Fruit fly (Drosophila melanogaster) whole organism: Measurements from ENCODE around the gene CG10973.

Source experiments
- CG8478 ChIP-seq: fragments of >200 bp; optimal IDR thresholded peaks from 2 replicates; lab custom pipeline; 2018; ENCODE audit warnings: inconsistent platforms
- Dll ChIP-seq: fragments of >200 bp; optimal IDR thresholded peaks from 2 replicates; lab custom pipeline; 2017
- EcR ChIP-seq, 2 experiments: fragments of >200 bp; optimal IDR thresholded peaks; 2 replicates each; lab custom pipeline; 2017; ENCODE audit warnings: missing biosample characterization in 2 of 2, missing genetic modification characterization in 2 of 2, missing genetic modification reagents in 2 of 2
- pan ChIP-seq: fragments of >200 bp; optimal IDR thresholded peaks from 2 replicates; lab custom pipeline; 2017
- psq ChIP-seq: fragments of >200 bp; optimal IDR thresholded peaks from 2 replicates; lab custom pipeline; 2017
- usp ChIP-seq: fragments of >200 bp; optimal IDR thresholded peaks from 2 replicates; lab custom pipeline; 2017; ENCODE audit warnings: missing biosample characterization, missing genetic modification characterization, mixed read lengths

The CG10973 gene

dm6 chr3L:12714588-12715196 lies 39.9 kb downstream of the CG10973 start:
- no peak for TF ChIP-seq pan (lab: Kevin White, UChicago)
- no peak for TF ChIP-seq EcR (GFP tag; optimal IDR thresholded peaks at IDR 0.05; lab: Kevin White, UChicago)
- no peak for TF ChIP-seq psq
- TF ChIP-seq Dll = no peak
- no peak for TF ChIP-seq usp
- TF ChIP-seq CG8478 (lab: Kevin White, UChicago) = no peak

- no peak for TF ChIP-seq usp
- TF ChIP-seq Dll = no peak
- TF ChIP-seq pan (lab: Kevin White, UChicago) = no peak
- no peak for TF ChIP-seq CG8478 (lab: Kevin White, UChicago)
- TF ChIP-seq psq = no peak
- TF ChIP-seq EcR (GFP tag; optimal IDR thresholded peaks at IDR 0.05; lab: Kevin White, UChicago) = no peak
Observed at dm6 chr3L:12711418-12711817, 43.2 kb downstream of the CG10973 start.

dm6 chr3L:12706456-12706855 lies 48.1 kb downstream of the CG10973 start:
- TF ChIP-seq CG8478 (lab: Kevin White, UChicago) (no peak), Dll (no peak), psq (no peak), usp (no peak), pan (lab: Kevin White, UChicago) (no peak), EcR (GFP tag; optimal IDR thresholded peaks at IDR 0.05; lab: Kevin White, UChicago) (no peak)

dm6 chr3L:12705377-12705776 lies 49.2 kb downstream of the CG10973 start:
- no peak for TF ChIP-seq usp
- TF ChIP-seq EcR (GFP tag; optimal IDR thresholded peaks at IDR 0.05; lab: Kevin White, UChicago) = no peak
- no peak for TF ChIP-seq Dll
- TF ChIP-seq CG8478 (lab: Kevin White, UChicago) = no peak
- no peak for TF ChIP-seq psq
- no peak for TF ChIP-seq pan (lab: Kevin White, UChicago)

- TF ChIP-seq psq (no peak), CG8478 (lab: Kevin White, UChicago) (no peak), Dll (no peak), pan (lab: Kevin White, UChicago) (no peak), usp (no peak), EcR (GFP tag; optimal IDR thresholded peaks at IDR 0.05; lab: Kevin White, UChicago) (no peak)
Observed at dm6 chr3L:12704335-12704734, 50.2 kb downstream of the CG10973 start.

dm6 chr3L:12703451-12704020 lies 51.0 kb downstream of the CG10973 start:
- TF ChIP-seq EcR (GFP tag; optimal IDR thresholded peaks at IDR 0.05; lab: Kevin White, UChicago) = no peak
- no peak for TF ChIP-seq psq
- TF ChIP-seq CG8478 (lab: Kevin White, UChicago) = no peak
- no peak for TF ChIP-seq usp
- TF ChIP-seq pan (lab: Kevin White, UChicago) = no peak
- TF ChIP-seq Dll = no peak
